Worm (Caenorhabditis elegans): Measurements from ENCODE around the gene sir-2.3.

Gene sir-2.3

DNA sequence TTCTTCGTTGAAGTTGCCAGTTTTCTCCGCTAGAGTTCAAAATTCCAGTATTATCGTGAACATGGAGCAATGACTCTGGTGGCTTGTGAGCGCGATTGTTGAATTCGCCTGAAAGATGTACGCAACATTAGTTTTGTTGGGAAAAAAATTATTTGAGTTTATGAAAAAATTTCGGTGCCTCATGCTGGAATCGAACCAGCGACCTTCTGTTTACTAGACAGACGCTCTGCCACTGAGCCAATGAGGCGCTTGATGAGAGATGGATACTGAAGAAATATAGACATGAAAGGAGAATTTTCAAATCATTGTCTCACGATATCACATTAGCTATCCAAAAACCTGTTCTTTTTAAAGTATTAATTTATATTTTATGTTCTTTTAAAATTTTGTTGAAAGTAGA, 48.0 kb upstream of the sir-2.3 start (continued):
- TF ChIP-seq dmd-8 (GFP tag; IDR thresholded peaks at IDR 0.05) (peak; percentile 87), ceh-82 (tag; optimal IDR thresholded peaks at IDR 0.05) (no peak), madf-9 (GFP tag; conservative IDR thresholded peaks at IDR 0.05) (0 out of 2 replicates have a peak, but pooled peaks have one; percentile 44), nhr-11 (tag; optimal IDR thresholded peaks at IDR 0.05) (no peak), Y105C5A.15 (GFP tag; IDR thresholded peaks at IDR 0.05) (no peak), nhr-25 (tag; optimal IDR thresholded peaks at IDR 0.05; ENCODE audit: borderline replicate concordance, insufficient read depth) (no peak), zip-11 (GFP tag; IDR thresholded peaks at IDR 0.05) (no peak), F26F4.8 (GFP tag; conservative IDR thresholded peaks at IDR 0.05) (peak; percentile 78), arid-1 (GFP tag; conservative IDR thresholded peaks at IDR 0.05) (peak; percentile 70; the same call in 1 of the 2 replicates), Y48G9A.11 (GFP tag; IDR thresholded peaks at IDR 0.05) (peak; percentile 44; the same call in 1 of the 2 replicates), snpc-4 (tag; optimal IDR thresholded peaks at IDR 0.05) (no peak), nhr-111 (GFP tag; optimal IDR thresholded peaks at IDR 0.05) (peak; percentile 65), ceh-62 (tag; optimal IDR thresholded peaks at IDR 0.05) (no peak), mep-1 (tag; optimal IDR thresholded peaks at IDR 0.05) (no peak), ceh-28 (tag; optimal IDR thresholded peaks at IDR 0.05) (no peak), aly-2 (tag; optimal IDR thresholded peaks at IDR 0.05) (no peak), unc-39 (tag; optimal IDR thresholded peaks at IDR 0.05) (no peak), ctbp-1 (GFP tag; IDR thresholded peaks at IDR 0.05) (0 out of 2 replicates have a peak, but pooled peaks have one; percentile 33), nhr-10 (tag; optimal IDR thresholded peaks at IDR 0.05) (no peak), aha-1 (tag) (no peak), dve-1 (tag; optimal IDR thresholded peaks at IDR 0.05; ENCODE audit: insufficient read depth) (no peak), nhr-77 (tag; optimal IDR thresholded peaks at IDR 0.05) (no peak), gei-8 (GFP tag; optimal IDR thresholded peaks at IDR 0.05) (no peak), nhr-41 (GFP tag; IDR thresholded peaks at IDR 0.05) (peak; percentile 64; the same call in 1 of the 2 replicates), daf-8 (GFP tag; IDR thresholded peaks at IDR 0.05) (no peak), tra-1 (GFP tag; IDR thresholded peaks at IDR 0.05) (peak; percentile 71), spr-3 (GFP tag; optimal IDR thresholded peaks at IDR 0.05) (peak; percentile 39), zfp-3 (GFP tag; conservative IDR thresholded peaks at IDR 0.05) (0 out of 2 replicates have a peak, but pooled peaks have one; percentile 12), ces-1 (GFP tag; optimal IDR thresholded peaks at IDR 0.05) (no peak), egl-27 (tag; optimal IDR thresholded peaks at IDR 0.05) (no peak), zip-2 (tag; optimal IDR thresholded peaks at IDR 0.05) (peak; percentile 17), F10B5.3 (tag; optimal IDR thresholded peaks at IDR 0.05) (no peak), F49E8.2 (tag; optimal IDR thresholded peaks at IDR 0.05; ENCODE audit: borderline replicate concordance) (peak; percentile 28), dmd-9 (GFP tag; IDR thresholded peaks at IDR 0.05) (no peak), pqm-1 (tag; optimal IDR thresholded peaks at IDR 0.05) (no peak), ceh-44 (GFP tag; IDR thresholded peaks at IDR 0.05) (no peak), F44E2.7 (GFP tag; IDR thresholded peaks at IDR 0.05) (no peak), daf-16 (GFP tag; optimal IDR thresholded peaks at IDR 0.05) (peak; percentile 27 to 82), daf-16 (tag; optimal IDR thresholded peaks at IDR 0.05) (peak; percentile 83), Y5F2A.4 (GFP tag; optimal IDR thresholded peaks at IDR 0.05) (peak; percentile 28), ZK337.2 (GFP tag; IDR thresholded peaks at IDR 0.05) (peak; percentile 44; the same call in 1 of the 2 replicates), zag-1 (tag; optimal IDR thresholded peaks at IDR 0.05) (no peak), daf-19 (GFP tag; conservative IDR thresholded peaks at IDR 0.05) (no peak), fos-1 (tag; optimal IDR thresholded peaks at IDR 0.05) (no peak), nhr-42 (GFP tag; IDR thresholded peaks at IDR 0.05) (no peak)

Measured in whole organism, L4 larva.